Worm (Caenorhabditis elegans) whole organism, L3 larva: ENCODE measurements around the gene har-1.
A peak's percentile ranks its signal among the peaks of the same experiment; 100 is the strongest.

Experiments
- nfya-1 ChIP-seq: sonication (generic microtip); optimal IDR thresholded peaks from 2 replicates; lab custom pipeline; 2017; ENCODE audit warnings: missing genetic modification characterization, mild to moderate bottlenecking, missing compliant biosample characterization, antibody characterized with exemption, moderate library complexity; ENCODE audit not compliant: insufficient read depth
- nhr-23 ChIP-seq: fragments of 150-350 bp; optimal IDR thresholded peaks from 2 replicates; lab custom pipeline; 2014; ENCODE audit warnings: missing biosample characterization, missing genetic modification reagents, missing genetic modification characterization
- unc-62 ChIP-seq: fragments of 150-350 bp; sonication (generic microtip); optimal IDR thresholded peaks from 4 replicates; lab custom pipeline; 2014; ENCODE audit warnings: missing biosample characterization, missing genetic modification reagents, missing genetic modification characterization

DNA sequence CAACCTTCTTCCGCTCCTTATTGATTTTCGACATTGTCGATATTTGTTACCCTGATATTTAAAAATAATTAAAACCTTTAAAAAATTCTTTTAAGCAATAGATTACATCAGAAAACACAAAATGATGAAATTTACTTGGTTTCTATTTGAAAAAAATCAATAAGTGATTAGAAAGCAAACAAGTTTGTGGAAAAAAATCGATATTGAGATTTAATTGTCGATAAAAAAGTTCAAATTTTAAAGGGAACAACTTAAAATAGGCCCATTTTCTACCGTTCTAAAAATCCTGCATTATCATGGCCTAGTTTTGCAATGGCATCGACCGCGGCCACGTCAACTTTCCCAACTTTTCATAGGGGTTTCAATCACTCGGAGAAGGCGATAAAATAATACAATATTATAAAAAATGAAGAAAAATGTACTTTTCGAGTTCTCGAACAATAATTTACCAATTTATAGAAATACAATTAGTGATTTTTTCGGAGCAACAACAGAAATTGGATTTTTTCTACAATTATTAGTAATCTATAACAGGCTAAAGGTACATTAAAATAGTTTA, 35.0 kb downstream of the har-1 start, which contains the start of gene lars-1:
- TF ChIP-seq unc-62 (GFP tag; lab: Kevin White, UChicago) (no peak), nhr-23 (tag; lab: Kevin White, UChicago) (no peak), nfya-1 (tag; lab: Kevin White, UChicago) (peak; percentile 22)
